Worm (Caenorhabditis elegans): Measurements from ENCODE around the gene rbm-25.

The rbm-25 gene

DNA sequence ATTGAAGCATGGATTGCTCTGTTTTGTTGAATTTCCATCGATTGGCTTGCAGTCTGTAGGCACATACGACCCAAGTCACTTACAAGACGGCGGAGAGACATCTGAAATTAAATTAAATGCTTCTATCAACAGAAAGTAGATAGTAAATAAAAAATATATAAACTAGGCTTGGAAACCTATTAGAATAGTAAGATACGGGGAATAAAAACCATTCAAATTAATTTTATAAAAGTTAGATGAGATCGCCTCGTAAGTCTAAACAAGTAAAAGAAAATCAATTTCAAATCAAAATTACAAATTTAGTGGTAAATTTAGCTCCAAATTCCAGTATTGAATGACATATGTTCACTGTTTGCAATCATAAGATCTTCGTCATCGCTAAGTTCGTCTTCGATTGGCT is 3.5 kb upstream of the rbm-25 start, which contains the start of gene mrps-11:
Gene mrps-11, minus strand, starts transcription at position 101 of the 400 bp plus-strand sequence.
- TF ChIP-seq nhr-23 (tag; optimal IDR thresholded peaks at IDR 0.05): no peak
- no peak for TF ChIP-seq mbf-1 (tag; optimal IDR thresholded peaks at IDR 0.05)
- TF ChIP-seq nhr-129 (tag; optimal IDR thresholded peaks at IDR 0.05): no peak
- TF ChIP-seq nhr-77 (tag; optimal IDR thresholded peaks at IDR 0.05): no peak
- no peak for TF ChIP-seq lsy-2 (tag; optimal IDR thresholded peaks at IDR 0.05)
- TF ChIP-seq gmeb-1 (tag; optimal IDR thresholded peaks at IDR 0.05): no peak
- TF ChIP-seq aly-2 (tag; optimal IDR thresholded peaks at IDR 0.05): no peak
- no peak for TF ChIP-seq elt-3 (tag; optimal IDR thresholded peaks at IDR 0.05)
- no peak for TF ChIP-seq C34F6.9 (tag; optimal IDR thresholded peaks at IDR 0.05)
- TF ChIP-seq dmd-4 (tag; optimal IDR thresholded peaks at IDR 0.05): no peak
- TF ChIP-seq ceh-16 (tag; optimal IDR thresholded peaks at IDR 0.05): no peak

DNA sequence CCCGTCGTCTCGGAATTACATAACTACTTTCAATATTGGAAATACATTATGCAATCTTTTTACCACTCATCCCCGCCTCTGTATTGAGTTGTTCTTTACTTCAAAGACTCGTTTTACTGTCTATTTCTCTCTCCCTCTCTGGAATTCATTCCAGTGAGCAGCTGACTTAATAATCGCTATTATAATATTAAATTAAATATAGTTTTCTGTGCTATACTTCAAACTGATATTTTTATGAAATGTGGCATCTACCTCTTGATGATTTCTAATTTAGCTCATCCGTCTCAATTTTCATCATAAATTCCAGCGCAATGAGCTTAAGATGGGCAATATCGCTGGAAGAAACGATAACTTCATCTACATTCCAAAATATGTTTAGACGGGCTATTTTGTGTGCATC is 5.5 kb downstream of the rbm-25 start, which contains the start of gene T28H10.1:
Gene T28H10.1, plus strand, starts transcription at position 301 of the 400 bp plus-strand sequence.
- no peak for TF ChIP-seq nhr-77 (tag; optimal IDR thresholded peaks at IDR 0.05)
- no peak for TF ChIP-seq mbf-1 (tag; optimal IDR thresholded peaks at IDR 0.05)
- no peak for TF ChIP-seq nhr-25 (tag; optimal IDR thresholded peaks at IDR 0.05)
- no peak for TF ChIP-seq C34F6.9 (tag; optimal IDR thresholded peaks at IDR 0.05)
- TF ChIP-seq skn-1 (tag; optimal IDR thresholded peaks at IDR 0.05): no peak
- TF ChIP-seq crh-2 (tag; optimal IDR thresholded peaks at IDR 0.05): no peak
- TF ChIP-seq snpc-4 (tag; optimal IDR thresholded peaks at IDR 0.05): no peak
- no peak for TF ChIP-seq alr-1 (tag; optimal IDR thresholded peaks at IDR 0.05)
- no peak for TF ChIP-seq ZK546.5 (tag; optimal IDR thresholded peaks at IDR 0.05)
- TF ChIP-seq lsy-2 (tag; optimal IDR thresholded peaks at IDR 0.05): no peak
- TF ChIP-seq lin-13 (GFP tag; optimal IDR thresholded peaks at IDR 0.05): no peak
- TF ChIP-seq egl-27 (tag; optimal IDR thresholded peaks at IDR 0.05): no peak
- no peak for TF ChIP-seq blmp-1 (tag; optimal IDR thresholded peaks at IDR 0.05; ENCODE audit: insufficient read depth)

DNA sequence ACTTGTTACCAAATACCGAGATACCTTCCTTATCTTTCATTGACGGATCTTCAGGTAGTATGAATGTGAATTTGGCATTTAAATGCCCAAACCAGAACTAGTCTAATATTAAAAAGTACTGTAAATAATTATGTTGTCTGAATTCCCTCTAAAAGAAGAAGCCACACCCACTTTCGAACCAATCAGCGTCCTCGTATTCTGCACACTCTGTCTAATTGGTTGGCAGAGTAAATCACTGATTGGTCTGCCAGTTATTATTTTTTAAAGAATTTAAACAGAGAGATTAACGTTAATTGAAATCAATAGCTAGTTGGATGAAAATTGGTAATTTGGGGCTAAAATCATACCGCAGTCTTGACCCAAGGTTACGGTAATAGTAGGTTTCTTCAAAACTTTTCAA is 7.7 kb downstream of the rbm-25 start:
- TF ChIP-seq ztf-11 (tag; optimal IDR thresholded peaks at IDR 0.05) (no peak), ceh-82 (tag; optimal IDR thresholded peaks at IDR 0.05) (no peak), Y55F3AM.14 (GFP tag; optimal IDR thresholded peaks at IDR 0.05) (no peak), unc-62 (GFP tag; optimal IDR thresholded peaks at IDR 0.05) (no peak), ceh-16 (tag; optimal IDR thresholded peaks at IDR 0.05) (no peak), lin-39 (tag; optimal IDR thresholded peaks at IDR 0.05) (no peak), nhr-21 (tag; optimal IDR thresholded peaks at IDR 0.05) (no peak), snpc-4 (tag; optimal IDR thresholded peaks at IDR 0.05) (no peak), sma-9 (GFP tag; optimal IDR thresholded peaks at IDR 0.05) (no peak), sma-9 (tag; optimal IDR thresholded peaks at IDR 0.05) (no peak), gmeb-1 (tag; optimal IDR thresholded peaks at IDR 0.05) (no peak), dmd-4 (tag; optimal IDR thresholded peaks at IDR 0.05) (no peak), F13H6.1 (tag; optimal IDR thresholded peaks at IDR 0.05) (no peak), elt-3 (tag; optimal IDR thresholded peaks at IDR 0.05) (no peak), nhr-129 (tag; optimal IDR thresholded peaks at IDR 0.05) (no peak)

DNA sequence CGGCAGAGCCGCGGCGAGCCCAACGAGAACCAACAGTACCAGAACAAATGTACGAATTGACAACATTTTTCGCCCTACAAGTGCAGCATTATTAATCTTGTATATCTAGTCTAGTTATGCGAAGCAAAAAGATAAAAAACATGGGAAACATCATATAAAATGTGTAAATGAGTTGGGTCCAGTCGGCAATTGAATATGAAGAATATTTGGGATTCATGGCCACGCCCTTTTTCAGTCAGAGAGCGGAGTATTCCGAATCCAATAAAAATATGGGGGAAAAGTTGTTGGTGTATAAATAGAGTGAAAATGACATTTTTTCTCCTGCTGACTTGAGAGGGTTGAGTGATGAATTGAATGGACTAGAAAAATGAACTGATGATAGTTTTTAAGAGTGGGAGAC is 8.2 kb downstream of the rbm-25 start, which contains the start of gene nlp-46:
Gene nlp-46, minus strand, starts transcription at position 101 of the 400 bp plus-strand sequence.
- TF ChIP-seq nhr-77 (tag; optimal IDR thresholded peaks at IDR 0.05) (no peak), nhr-12 (tag; optimal IDR thresholded peaks at IDR 0.05) (no peak), lin-39 (tag; optimal IDR thresholded peaks at IDR 0.05) (no peak), skn-1 (tag; optimal IDR thresholded peaks at IDR 0.05) (no peak), unc-62 (GFP tag; optimal IDR thresholded peaks at IDR 0.05) (no peak), unc-39 (tag; optimal IDR thresholded peaks at IDR 0.05) (no peak), nhr-129 (tag; optimal IDR thresholded peaks at IDR 0.05) (no peak), ZK546.5 (tag; optimal IDR thresholded peaks at IDR 0.05) (no peak), R02D3.7 (tag; optimal IDR thresholded peaks at IDR 0.05) (no peak), lin-13 (GFP tag; optimal IDR thresholded peaks at IDR 0.05) (no peak), fos-1 (tag; optimal IDR thresholded peaks at IDR 0.05) (no peak), zag-1 (tag; optimal IDR thresholded peaks at IDR 0.05) (no peak)

DNA sequence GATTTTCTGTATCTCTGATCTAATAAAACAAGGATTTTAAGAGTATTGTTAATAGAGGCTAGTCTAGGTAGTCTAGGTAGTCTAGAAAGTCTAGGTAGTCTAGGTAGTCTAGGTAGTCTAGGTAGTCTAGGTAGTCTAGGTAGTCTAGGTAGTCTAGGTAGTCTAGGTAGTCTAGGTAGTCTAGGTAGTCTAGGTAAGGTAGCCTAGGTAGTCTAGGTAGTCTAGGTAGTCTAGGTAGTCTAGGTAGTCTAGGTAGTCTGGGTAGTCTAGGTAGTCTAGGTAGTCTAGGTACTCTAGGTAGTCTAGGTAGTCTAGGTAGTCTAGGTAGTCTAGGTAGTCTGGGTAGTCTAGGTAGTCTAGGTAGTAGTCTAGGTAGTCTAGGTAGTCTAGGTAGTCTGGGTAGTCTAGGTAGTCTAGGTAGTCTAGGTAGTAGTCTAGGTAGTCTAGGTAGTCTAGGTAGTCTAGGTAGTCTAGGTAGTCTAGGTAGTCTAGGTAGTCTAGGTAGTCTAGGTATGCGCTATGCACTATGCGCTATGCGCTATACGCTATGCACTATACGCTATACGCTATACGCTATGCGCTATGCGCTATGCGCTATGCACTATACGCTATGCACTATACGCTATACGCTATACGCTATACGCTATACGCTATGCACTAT is 12.0 kb downstream of the rbm-25 start:
- peak; percentile 12 for TF ChIP-seq Y55F3AM.14 (GFP tag; optimal IDR thresholded peaks at IDR 0.05)
